Worm (Caenorhabditis elegans): ENCODE measurements around the gene T25F10.3.

T25F10.3 gene

ce11 chrV:6718232-6718631 lies 26.6 kb upstream of the T25F10.3 start, which contains the start of gene srg-30:
Gene srg-30 (minus strand): TSS chrV:6718332.
- TF ChIP-seq ceh-9 (tag; optimal IDR thresholded peaks at IDR 0.05) (no peak), Y22D7AL.16 (tag; optimal IDR thresholded peaks at IDR 0.05) (no peak), F13H6.1 (tag; optimal IDR thresholded peaks at IDR 0.05) (no peak), ceh-24 (tag; optimal IDR thresholded peaks at IDR 0.05) (no peak), K02D7.2 (tag; optimal IDR thresholded peaks at IDR 0.05) (no peak), lin-11 (tag; optimal IDR thresholded peaks at IDR 0.05) (no peak), npax-4 (tag; optimal IDR thresholded peaks at IDR 0.05) (no peak), elt-4 (tag; optimal IDR thresholded peaks at IDR 0.05) (no peak), C38D4.7 (GFP tag; optimal IDR thresholded peaks at IDR 0.05) (no peak), ceh-48 (tag; optimal IDR thresholded peaks at IDR 0.05) (no peak), tbx-7 (tag; optimal IDR thresholded peaks at IDR 0.05) (no peak), fkh-10 (GFP tag; optimal IDR thresholded peaks at IDR 0.05) (no peak), nhr-232 (tag; optimal IDR thresholded peaks at IDR 0.05) (no peak), K09A11.1 (tag; optimal IDR thresholded peaks at IDR 0.05; ENCODE audit: insufficient read depth) (no peak), sox-2 (GFP tag; IDR thresholded peaks at IDR 0.05) (no peak), ceh-30 (tag; optimal IDR thresholded peaks at IDR 0.05) (no peak), T23F11.4 (GFP tag; optimal IDR thresholded peaks at IDR 0.05) (no peak)

DNA sequence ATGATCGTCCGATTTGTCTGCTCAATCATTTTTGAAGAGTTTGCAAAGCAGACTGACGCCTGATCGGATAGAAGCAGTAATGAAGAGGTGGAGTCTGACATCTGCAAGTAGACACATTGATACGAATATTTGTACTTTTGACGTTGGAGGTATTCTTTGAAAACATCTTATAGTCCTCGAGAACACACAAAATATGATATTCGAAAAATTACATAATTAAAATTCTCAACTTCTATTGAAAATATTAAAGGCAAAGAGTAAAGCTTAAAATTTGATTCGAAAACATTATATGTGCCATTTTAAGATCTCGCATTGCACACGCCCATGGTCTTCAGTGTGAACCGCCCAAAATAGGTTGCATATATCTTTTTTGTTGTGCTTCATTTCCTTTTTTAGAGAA lies 22.5 kb upstream of the T25F10.3 start, which contains the start of gene ZC487.2:
Gene ZC487.2 (minus strand): TSS at position 101 of the 400 bp plus-strand sequence.
- TF ChIP-seq sox-2 (GFP tag; IDR thresholded peaks at IDR 0.05): no peak

- TF ChIP-seq ceh-31 (tag; optimal IDR thresholded peaks at IDR 0.05) (peak; percentile 33), unc-55 (GFP tag; optimal IDR thresholded peaks at IDR 0.05) (no peak), unc-42 (tag; optimal IDR thresholded peaks at IDR 0.05) (peak; percentile 93)
These were observed 18.6 kb upstream of the T25F10.3 start for ce11 chrV:6726279-6726678.

DNA sequence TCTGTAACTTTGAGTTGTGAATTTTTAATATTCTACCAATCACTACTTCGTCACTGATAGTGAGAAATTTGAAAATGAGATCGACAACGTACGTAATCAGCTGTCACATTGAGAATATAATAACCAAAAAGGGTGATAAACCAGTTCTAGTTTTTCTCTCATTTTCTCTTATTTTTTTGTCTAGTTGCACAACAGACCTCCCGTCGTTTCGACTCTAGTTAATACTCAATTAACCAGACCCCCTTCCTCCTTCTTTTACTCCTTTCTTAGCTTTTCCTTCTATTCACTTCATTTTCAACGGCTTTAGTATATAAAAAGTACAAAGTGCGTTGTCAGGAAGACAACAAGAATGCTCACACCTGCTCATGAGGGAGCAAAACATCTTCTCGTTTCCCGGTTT lies 17.7 kb upstream of the T25F10.3 start, which contains the start of gene ZC487.1:
Gene ZC487.1 (plus strand): TSS at position 301 of the 400 bp plus-strand sequence.
- no peak for TF ChIP-seq zip-5 (tag; optimal IDR thresholded peaks at IDR 0.05)
- TF ChIP-seq ceh-6 (GFP tag; optimal IDR thresholded peaks at IDR 0.05): no peak
- no peak for TF ChIP-seq ahr-1 (tag; optimal IDR thresholded peaks at IDR 0.05)
- no peak for TF ChIP-seq unc-86 (tag; optimal IDR thresholded peaks at IDR 0.05)
- no peak for TF ChIP-seq sox-4 (tag; optimal IDR thresholded peaks at IDR 0.05)
- TF ChIP-seq sox-2 (GFP tag; IDR thresholded peaks at IDR 0.05): no peak
- TF ChIP-seq pqm-1 (tag; optimal IDR thresholded peaks at IDR 0.05): no peak
- no peak for TF ChIP-seq fkh-6 (tag; optimal IDR thresholded peaks at IDR 0.05)
- no peak for TF ChIP-seq gmeb-2 (tag; optimal IDR thresholded peaks at IDR 0.05)
- no peak for TF ChIP-seq ceh-24 (tag; optimal IDR thresholded peaks at IDR 0.05)
- TF ChIP-seq ref-2 (tag; optimal IDR thresholded peaks at IDR 0.05): no peak
- no peak for TF ChIP-seq ama-1 (optimal IDR thresholded peaks at IDR 0.05)
- TF ChIP-seq ceh-22 (tag; optimal IDR thresholded peaks at IDR 0.05): no peak
- TF ChIP-seq eyg-1 (tag; optimal IDR thresholded peaks at IDR 0.05): no peak
- no peak for TF ChIP-seq sdc-2 (tag; optimal IDR thresholded peaks at IDR 0.05)
- no peak for TF ChIP-seq nhr-11 (tag; optimal IDR thresholded peaks at IDR 0.05)

DNA sequence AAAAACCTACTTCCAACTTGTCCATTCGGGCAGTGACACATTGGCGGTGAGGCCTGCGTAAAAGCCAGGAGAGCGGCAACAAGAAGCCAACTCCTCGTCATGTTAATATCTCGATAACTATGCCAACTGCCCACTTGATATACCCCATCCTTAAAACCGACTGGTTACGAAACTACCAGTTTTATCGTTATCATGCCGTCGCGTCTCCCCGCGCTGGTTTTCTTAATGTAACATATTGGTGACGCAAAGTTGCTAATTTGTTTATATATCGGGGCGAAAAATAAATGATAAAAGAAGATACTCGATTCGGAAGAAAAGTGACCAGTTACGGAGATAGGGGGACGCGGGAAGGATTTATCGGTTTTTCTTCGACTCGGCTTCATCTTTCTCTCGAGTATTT lies 13.3 kb upstream of the T25F10.3 start, which contains the start of gene grl-9:
Gene grl-9 (minus strand): TSS at position 101 of the 400 bp plus-strand sequence.
- TF ChIP-seq K02D7.2 (tag; optimal IDR thresholded peaks at IDR 0.05) (no peak), dve-1 (tag; optimal IDR thresholded peaks at IDR 0.05) (no peak), ceh-19 (GFP tag; optimal IDR thresholded peaks at IDR 0.05) (no peak), ztf-16 (tag; optimal IDR thresholded peaks at IDR 0.05) (no peak), elt-2 (tag; optimal IDR thresholded peaks at IDR 0.05) (no peak), F13H6.1 (tag; optimal IDR thresholded peaks at IDR 0.05) (no peak), sdc-2 (tag; optimal IDR thresholded peaks at IDR 0.05) (no peak), tbx-2 (tag; optimal IDR thresholded peaks at IDR 0.05) (no peak), C38D4.7 (GFP tag; optimal IDR thresholded peaks at IDR 0.05) (no peak), fkh-10 (GFP tag; optimal IDR thresholded peaks at IDR 0.05) (no peak), pag-3 (tag; optimal IDR thresholded peaks at IDR 0.05; ENCODE audit: borderline replicate concordance) (no peak), lin-11 (tag; optimal IDR thresholded peaks at IDR 0.05) (no peak)
